Worm (Caenorhabditis elegans): Measurements from ENCODE around the gene pct-1.

DNA sequence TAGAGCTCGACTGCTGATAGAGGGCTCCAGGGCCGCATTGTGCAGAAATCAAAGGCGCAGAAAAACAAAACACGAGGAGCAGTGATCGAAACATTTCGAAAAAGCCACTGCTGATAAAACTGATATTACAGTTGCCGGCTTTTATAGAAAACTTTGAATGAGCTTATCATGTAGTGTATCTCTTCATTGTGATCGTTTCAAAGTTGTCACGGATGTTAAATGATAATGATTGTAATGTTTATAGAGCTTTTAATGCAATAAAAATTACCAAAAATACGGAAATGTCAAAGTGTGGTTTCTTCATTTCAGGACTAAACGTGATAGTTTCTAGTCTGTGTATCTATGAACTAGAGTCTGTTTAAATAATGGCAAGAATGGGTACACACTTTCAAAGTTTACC lies 7.6 kb upstream of the pct-1 start, which contains the start of gene clec-52:
- no peak for TF ChIP-seq dao-5 (tag; optimal IDR thresholded peaks at IDR 0.05)
- TF ChIP-seq W03F9.2 (tag; optimal IDR thresholded peaks at IDR 0.05), result no peak

Measured in whole organism, L4/young adult.